Fruit fly (Drosophila melanogaster) whole organism, embryonic: ENCODE data around the gene cnc.

Experiments
- ATbp ChIP-seq: fragments of 200-800 bp; sonication (Bioruptor generic); optimal IDR thresholded peaks from 2 replicates; lab custom pipeline; 2017; ENCODE audit warnings: missing biosample characterization, mild to moderate bottlenecking, missing genetic modification characterization, missing genetic modification reagents
- Abd-B ChIP-seq: fragments of 200-800 bp; sonication (Bioruptor generic); optimal IDR thresholded peaks from 2 replicates; lab custom pipeline; 2018; ENCODE audit warnings: missing biosample characterization, mild to moderate bottlenecking, missing genetic modification characterization, moderate library complexity
- Atf6 ChIP-seq: fragments of 200-800 bp; sonication (Bioruptor generic); IDR thresholded peaks from 2 replicates; pipeline ENCODE4 v1.3.6; 2022; ENCODE audit warnings: missing biosample characterization, missing genetic modification characterization
- Awh ChIP-seq: fragments of 200-800 bp; sonication (Bioruptor generic); IDR thresholded peaks from 2 replicates; pipeline ENCODE4, ENCODE4 v1.3.6; 2022; ENCODE audit warnings: missing biosample characterization, missing genetic modification characterization
- CG10209 ChIP-seq: fragments of 200-800 bp; sonication (Bioruptor generic); optimal IDR thresholded peaks from 3 replicates; lab custom pipeline; 2017; ENCODE audit warnings: missing biosample characterization, mild to moderate bottlenecking, missing genetic modification characterization, missing genetic modification reagents
- CG10565 ChIP-seq: fragments of 200-800 bp; sonication (Bioruptor generic); optimal IDR thresholded peaks from 3 replicates; lab custom pipeline; 2016; ENCODE audit warnings: missing biosample characterization, mild to moderate bottlenecking, missing genetic modification characterization
- CG11456 ChIP-seq: fragments of 200-800 bp; sonication (Bioruptor generic); IDR thresholded peaks from 3 replicates; pipeline ENCODE4 v1.3.6; 2022; ENCODE audit warnings: missing biosample characterization, missing genetic modification characterization
- CG12071 ChIP-seq: fragments of 200-800 bp; sonication (Bioruptor generic); optimal IDR thresholded peaks from 3 replicates; lab custom pipeline; 2018; ENCODE audit warnings: missing biosample characterization, mild to moderate bottlenecking, missing genetic modification characterization
- CG12659 ChIP-seq: fragments of 200-800 bp; sonication (Bioruptor generic); optimal IDR thresholded peaks from 3 replicates; lab custom pipeline; 2017; ENCODE audit warnings: mild to moderate bottlenecking, missing biosample characterization, missing genetic modification reagents, missing genetic modification characterization
- CG12769 ChIP-seq: fragments of 200-800 bp; sonication (Bioruptor generic); optimal IDR thresholded peaks from 2 replicates; lab custom pipeline; 2019; ENCODE audit warnings: missing biosample characterization, mild to moderate bottlenecking, missing genetic modification characterization, moderate library complexity
- CG13123 ChIP-seq: fragments of 200-800 bp; sonication (Bioruptor generic); optimal IDR thresholded peaks from 2 replicates; lab custom pipeline; 2016; ENCODE audit warnings: missing biosample characterization, missing genetic modification characterization
- CG13624 ChIP-seq: fragments of 200-800 bp; sonication (Bioruptor generic); optimal IDR thresholded peaks from 2 replicates; lab custom pipeline; 2016; ENCODE audit warnings: missing biosample characterization, missing genetic modification characterization
- CG15479 ChIP-seq: fragments of 200-800 bp; sonication (Bioruptor generic); optimal IDR thresholded peaks from 3 replicates; lab custom pipeline; 2019; ENCODE audit warnings: missing biosample characterization, mild to moderate bottlenecking, missing genetic modification characterization, moderate library complexity
- CG17359 ChIP-seq: fragments of 200-800 bp; sonication (Bioruptor generic); optimal IDR thresholded peaks from 3 replicates; lab custom pipeline; 2018; ENCODE audit warnings: missing biosample characterization, mild to moderate bottlenecking, missing genetic modification characterization, moderate library complexity
- CG18011 ChIP-seq: fragments of 200-800 bp; sonication (Bioruptor generic); optimal IDR thresholded peaks from 2 replicates; lab custom pipeline; 2017; ENCODE audit warnings: missing biosample characterization, missing genetic modification characterization, mild to moderate bottlenecking, moderate library complexity, missing genotype
- CG2875 ChIP-seq: fragments of 200-800 bp; sonication (Bioruptor generic); optimal IDR thresholded peaks from 2 replicates; lab custom pipeline; 2017; ENCODE audit warnings: missing biosample characterization, mild to moderate bottlenecking, missing genetic modification characterization, missing genetic modification reagents
- CG2889 ChIP-seq: fragments of 200-800 bp; sonication (Bioruptor generic); IDR thresholded peaks from 3 replicates; pipeline ENCODE4 v1.3.6; 2022; ENCODE audit warnings: missing biosample characterization, missing genetic modification characterization
- CG3407 ChIP-seq: fragments of 200-800 bp; sonication (Bioruptor generic); optimal IDR thresholded peaks from 2 replicates; lab custom pipeline; 2018; ENCODE audit warnings: missing biosample characterization, mild to moderate bottlenecking, missing genetic modification characterization
- CG4328 ChIP-seq: fragments of 200-800 bp; sonication (Bioruptor generic); optimal IDR thresholded peaks from 3 replicates; lab custom pipeline; 2017; ENCODE audit warnings: missing biosample characterization, missing genetic modification reagents, missing genetic modification characterization
- CG8290 ChIP-seq, 3 experiments: fragments of 200-800 bp; sonication (Bioruptor generic); optimal IDR thresholded peaks; 2 replicates each; lab custom pipeline; 2016 to 2019; ENCODE audit warnings: missing biosample characterization in 3 of 3, missing genetic modification characterization in 3 of 3, mild to moderate bottlenecking in 2 of 3, moderate library complexity in 1 of 3
- CG8765 ChIP-seq: fragments of 200-800 bp; sonication (Bioruptor generic); IDR thresholded peaks from 2 replicates; pipeline ENCODE4 v1.3.6; 2022; ENCODE audit warnings: missing biosample characterization, missing genetic modification characterization
- Doc3 ChIP-seq: fragments of 200-800 bp; sonication (Bioruptor generic); IDR thresholded peaks from 3 replicates; pipeline ENCODE4 v1.3.6; 2022; ENCODE audit warnings: missing biosample characterization, missing genetic modification characterization; ENCODE audit not compliant: partially characterized antibody
- HmgD ChIP-seq: fragments of 200-800 bp; sonication (Bioruptor generic); optimal IDR thresholded peaks from 3 replicates; lab custom pipeline; 2016; ENCODE audit warnings: missing biosample characterization, missing genetic modification characterization
- Hmr ChIP-seq: fragments of 200-800 bp; sonication (Bioruptor generic); optimal IDR thresholded peaks from 3 replicates; lab custom pipeline; 2017; ENCODE audit warnings: mild to moderate bottlenecking, missing biosample characterization, missing genetic modification reagents, missing genetic modification characterization
- MTF-1 ChIP-seq: fragments of 200-800 bp; sonication (Bioruptor generic); optimal IDR thresholded peaks from 2 replicates; lab custom pipeline; 2018; ENCODE audit warnings: missing biosample characterization, mild to moderate bottlenecking, missing genetic modification characterization, borderline replicate concordance
- Max ChIP-seq: fragments of 200-800 bp; sonication (Bioruptor generic); optimal IDR thresholded peaks from 2 replicates; lab custom pipeline; 2016; ENCODE audit warnings: missing biosample characterization, mild to moderate bottlenecking, missing genetic modification characterization
- Med ChIP-seq: fragments of 200-800 bp; sonication (Bioruptor generic); peaks from one replicate; lab custom pipeline; 2016; ENCODE audit warnings: missing biosample characterization, missing genetic modification characterization, mild to moderate bottlenecking, inconsistent platforms, moderate library complexity
- NC2β ChIP-seq: fragments of 200-800 bp; sonication (Bioruptor generic); optimal IDR thresholded peaks from 2 replicates; lab custom pipeline; 2016; ENCODE audit warnings: missing biosample characterization, missing genetic modification characterization
- NK7.1 ChIP-seq: fragments of 200-800 bp; sonication (Bioruptor generic); optimal IDR thresholded peaks from 3 replicates; lab custom pipeline; 2016; ENCODE audit warnings: missing biosample characterization, missing genetic modification characterization
- PHDP ChIP-seq: fragments of 200-800 bp; sonication (Bioruptor generic); optimal IDR thresholded peaks from 3 replicates; lab custom pipeline; 2018; ENCODE audit warnings: missing biosample characterization, mild to moderate bottlenecking, missing genetic modification characterization, moderate library complexity
- Rfx ChIP-seq: fragments of 200-800 bp; sonication (Bioruptor generic); IDR thresholded peaks from 2 replicates; pipeline ENCODE4 v1.3.6; 2022; ENCODE audit warnings: missing biosample characterization, missing genetic modification characterization
- Vsx1 ChIP-seq: fragments of 200-800 bp; sonication (Bioruptor generic); optimal IDR thresholded peaks from 2 replicates; lab custom pipeline; 2017; ENCODE audit warnings: missing biosample characterization, mild to moderate bottlenecking, missing genetic modification characterization, missing genetic modification reagents
- chinmo ChIP-seq: fragments of 200-800 bp; sonication (Bioruptor generic); IDR thresholded peaks from 4 replicates; pipeline ENCODE4 v1.3.6; 2022; ENCODE audit warnings: missing biosample characterization, missing genetic modification characterization; ENCODE audit not compliant: partially characterized antibody
- crol ChIP-seq: fragments of 200-800 bp; sonication (Bioruptor generic); IDR thresholded peaks from 2 replicates; pipeline ENCODE4 v1.3.6; 2022; ENCODE audit warnings: missing biosample characterization, missing genetic modification characterization
- esg ChIP-seq: fragments of 200-800 bp; sonication (Bioruptor generic); conservative IDR thresholded peaks from 2 replicates; pipeline ENCODE4 v1.3.6; 2022; ENCODE audit warnings: missing biosample characterization, missing genetic modification characterization
- gfzf ChIP-seq: fragments of 200-800 bp; sonication (Bioruptor generic); optimal IDR thresholded peaks from 2 replicates; lab custom pipeline; 2016; ENCODE audit warnings: missing biosample characterization, mild to moderate bottlenecking, missing genetic modification characterization, moderate library complexity
- grau ChIP-seq: fragments of 200-800 bp; optimal IDR thresholded peaks from 3 replicates; lab custom pipeline; 2019; ENCODE audit warnings: missing biosample characterization, mild to moderate bottlenecking, missing genetic modification characterization, moderate library complexity
- gro ChIP-seq: fragments of 200-800 bp; sonication (Bioruptor generic); optimal IDR thresholded peaks from 2 replicates; lab custom pipeline; 2016; ENCODE audit warnings: missing biosample characterization, missing genetic modification characterization
- gsb-n ChIP-seq: fragments of 200-800 bp; sonication (Bioruptor generic); optimal IDR thresholded peaks from 3 replicates; lab custom pipeline; 2018; ENCODE audit warnings: missing biosample characterization, mild to moderate bottlenecking, missing genetic modification characterization
- hb ChIP-seq: fragments of 200-800 bp; sonication (Bioruptor generic); IDR thresholded peaks from 3 replicates; pipeline ENCODE4 v1.3.6; 2022; ENCODE audit warnings: missing biosample characterization, missing genetic modification characterization; ENCODE audit not compliant: partially characterized antibody
- pb ChIP-seq: fragments of 200-800 bp; sonication (Bioruptor generic); optimal IDR thresholded peaks from 3 replicates; lab custom pipeline; 2016; ENCODE audit warnings: missing biosample characterization, missing genetic modification characterization
- pfk ChIP-seq: fragments of 200-800 bp; sonication (Bioruptor generic); optimal IDR thresholded peaks from 2 replicates; lab custom pipeline; 2018; ENCODE audit warnings: missing biosample characterization, mild to moderate bottlenecking, missing genetic modification characterization, moderate library complexity
- sc ChIP-seq, 3 experiments: fragments of >200 bp in 2 of 3; fragments of 200-800 bp in 1 of 3; sonication (Bioruptor generic) in 1 of 3; optimal IDR thresholded peaks; 2 replicates in 2 of 3; 3 replicates in 1 of 3; lab custom pipeline; 2017; ENCODE audit warnings: mild to moderate bottlenecking in 1 of 3, missing biosample characterization in 1 of 3, missing genetic modification characterization in 1 of 3, missing genetic modification reagents in 1 of 3
- slbo ChIP-seq: fragments of 200-800 bp; sonication (Bioruptor generic); IDR thresholded peaks from 2 replicates; pipeline ENCODE4 v1.3.6; 2022; ENCODE audit warnings: missing biosample characterization, missing genetic modification characterization
- sqz ChIP-seq: fragments of 200-800 bp; sonication (Bioruptor generic); optimal IDR thresholded peaks from 3 replicates; lab custom pipeline; 2018; ENCODE audit warnings: missing biosample characterization, mild to moderate bottlenecking, missing genetic modification characterization
- sr ChIP-seq: fragments of 200-800 bp; sonication (Bioruptor generic); IDR thresholded peaks from 3 replicates; pipeline ENCODE4 v1.3.6; 2022; ENCODE audit warnings: missing biosample characterization, missing genetic modification characterization
- tio ChIP-seq: fragments of 200-800 bp; sonication (Bioruptor generic); optimal IDR thresholded peaks from 2 replicates; lab custom pipeline; 2017; ENCODE audit warnings: missing biosample characterization, missing genetic modification characterization, inconsistent platforms
- ttk ChIP-seq: fragments of 200-800 bp; sonication (Bioruptor generic); IDR thresholded peaks from 2 replicates; pipeline ENCODE4 v2.1.2; 2022; ENCODE audit warnings: missing biosample characterization, missing genetic modification characterization
- unc-4 ChIP-seq: fragments of 200-800 bp; sonication (Bioruptor generic); IDR thresholded peaks from 2 replicates; pipeline ENCODE4 v1.3.6; 2022; ENCODE audit warnings: missing biosample characterization, missing genetic modification characterization; ENCODE audit not compliant: partially characterized antibody

Gene cnc

DNA sequence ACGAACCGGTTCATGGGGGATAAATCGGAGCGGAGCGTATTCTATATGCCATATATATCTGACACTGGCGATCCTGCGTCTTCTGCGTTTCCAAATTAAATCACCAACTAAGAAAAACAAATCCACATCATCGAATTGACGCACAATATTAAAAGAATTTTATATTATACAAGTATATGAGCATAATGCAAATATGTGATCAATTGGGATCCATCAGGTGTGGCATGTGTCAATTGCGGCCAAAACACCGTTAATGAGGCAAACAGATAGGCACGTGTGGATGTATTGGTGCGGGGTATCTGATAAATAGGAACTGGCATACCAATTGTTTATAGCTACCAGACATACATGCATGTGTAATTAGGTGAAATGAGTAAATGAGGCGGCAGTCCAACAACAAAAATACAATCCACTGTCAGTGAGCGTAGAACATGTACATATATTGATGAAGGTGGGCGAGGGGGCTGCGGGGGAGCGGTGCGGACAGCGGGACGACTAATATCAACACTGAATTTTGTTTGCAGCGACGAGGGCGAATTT, 48.4 kb downstream of the cnc start:
- TF ChIP-seq CG12769 (tag; lab: Kevin White, UChicago): peak; percentile 5
- peak; percentile 5 for TF ChIP-seq CG12071 (GFP tag; lab: Kevin White, UChicago)
- no peak for TF ChIP-seq sr (GFP tag; lab: Robert Waterston, UW)
- no peak for TF ChIP-seq PHDP
- no peak for TF ChIP-seq Doc3 (GFP tag; lab: Robert Waterston, UW)
- TF ChIP-seq CG13123 (GFP tag; lab: Kevin White, UChicago): no peak
- no peak for TF ChIP-seq CG2889 (GFP tag; lab: Robert Waterston, UW)
- no peak for TF ChIP-seq CG18011 (GFP tag; lab: Kevin White, UChicago)
- TF ChIP-seq chinmo: 0 out of 4 replicates have a peak, but pooled peaks have one; percentile 37
- peak; percentile 84 for TF ChIP-seq Med (GFP tag; lab: Kevin White, UChicago)
- TF ChIP-seq sc (optimal IDR thresholded peaks at IDR 0.05; lab: Kevin White, UChicago): no peak
- no peak for TF ChIP-seq sc (GFP tag; optimal IDR thresholded peaks at IDR 0.05; lab: Kevin White, UChicago)
- TF ChIP-seq ttk (GFP tag; lab: Robert Waterston, UW): no peak
- TF ChIP-seq Atf6 (GFP tag; lab: Robert Waterston, UW): no peak
- TF ChIP-seq CG10209 (GFP tag; lab: Kevin White, UChicago): no peak
- TF ChIP-seq gro: no peak
- no peak for TF ChIP-seq CG13624 (GFP tag; lab: Kevin White, UChicago)
- no peak for TF ChIP-seq CG3407 (GFP tag; lab: Kevin White, UChicago)
- no peak for TF ChIP-seq Max (GFP tag; lab: Kevin White, UChicago)
- no peak for TF ChIP-seq unc-4 (GFP tag; lab: Robert Waterston, UW)
- TF ChIP-seq sqz (GFP tag; lab: Kevin White, UChicago): no peak
- peak; percentile 13 for TF ChIP-seq grau (tag; lab: Kevin White, UChicago)
- TF ChIP-seq esg (GFP tag; lab: Robert Waterston, UW): no peak
- peak; percentile 87 for TF ChIP-seq crol (GFP tag; lab: Robert Waterston, UW)
- no peak for TF ChIP-seq pb
- TF ChIP-seq gfzf (GFP tag; lab: Kevin White, UChicago): no peak
- TF ChIP-seq ATbp (GFP tag; lab: Kevin White, UChicago): peak; percentile 8
- TF ChIP-seq CG8290 (GFP tag; optimal IDR thresholded peaks at IDR 0.05; lab: Kevin White, UChicago): no peak
- TF ChIP-seq CG8290 (tag; optimal IDR thresholded peaks at IDR 0.05; lab: Kevin White, UChicago): peak in 1 of 2 experiments; percentile 42
- TF ChIP-seq Vsx1 (GFP tag; lab: Kevin White, UChicago): peak; percentile 33
- TF ChIP-seq gsb-n (tag; lab: Kevin White, UChicago): no peak
- TF ChIP-seq CG10565: no peak
- TF ChIP-seq CG12659: peak; percentile 4
- no peak for TF ChIP-seq Awh (GFP tag; lab: Robert Waterston, UW)
- TF ChIP-seq pfk (GFP tag; lab: Kevin White, UChicago): no peak
- no peak for TF ChIP-seq CG2875 (GFP tag; lab: Kevin White, UChicago)
- TF ChIP-seq Abd-B (GFP tag; lab: Kevin White, UChicago): no peak
- TF ChIP-seq Rfx: no peak
- peak; percentile 30; the same call in 1 of the 2 replicates for TF ChIP-seq slbo (GFP tag; lab: Robert Waterston, UW)
- TF ChIP-seq CG11456 (GFP tag; lab: Robert Waterston, UW): no peak
- peak; percentile 6 for TF ChIP-seq MTF-1 (GFP tag; lab: Kevin White, UChicago)
- no peak for TF ChIP-seq NC2β (GFP tag; lab: Kevin White, UChicago)
- TF ChIP-seq HmgD (GFP tag; lab: Kevin White, UChicago): no peak
- TF ChIP-seq CG17359: peak; percentile 2
- peak; percentile 62 for TF ChIP-seq Hmr (GFP tag; lab: Kevin White, UChicago)
- no peak for TF ChIP-seq tio (GFP tag; lab: Kevin White, UChicago)
- TF ChIP-seq NK7.1: no peak
- TF ChIP-seq CG8765 (GFP tag; lab: Robert Waterston, UW): no peak
- TF ChIP-seq hb (GFP tag; lab: Robert Waterston, UW): no peak
- TF ChIP-seq CG15479 (GFP tag; lab: Kevin White, UChicago): no peak
- no peak for TF ChIP-seq CG4328
